Worm (Caenorhabditis elegans): ENCODE results near the gene ccdc-55.

The ccdc-55 gene

DNA sequence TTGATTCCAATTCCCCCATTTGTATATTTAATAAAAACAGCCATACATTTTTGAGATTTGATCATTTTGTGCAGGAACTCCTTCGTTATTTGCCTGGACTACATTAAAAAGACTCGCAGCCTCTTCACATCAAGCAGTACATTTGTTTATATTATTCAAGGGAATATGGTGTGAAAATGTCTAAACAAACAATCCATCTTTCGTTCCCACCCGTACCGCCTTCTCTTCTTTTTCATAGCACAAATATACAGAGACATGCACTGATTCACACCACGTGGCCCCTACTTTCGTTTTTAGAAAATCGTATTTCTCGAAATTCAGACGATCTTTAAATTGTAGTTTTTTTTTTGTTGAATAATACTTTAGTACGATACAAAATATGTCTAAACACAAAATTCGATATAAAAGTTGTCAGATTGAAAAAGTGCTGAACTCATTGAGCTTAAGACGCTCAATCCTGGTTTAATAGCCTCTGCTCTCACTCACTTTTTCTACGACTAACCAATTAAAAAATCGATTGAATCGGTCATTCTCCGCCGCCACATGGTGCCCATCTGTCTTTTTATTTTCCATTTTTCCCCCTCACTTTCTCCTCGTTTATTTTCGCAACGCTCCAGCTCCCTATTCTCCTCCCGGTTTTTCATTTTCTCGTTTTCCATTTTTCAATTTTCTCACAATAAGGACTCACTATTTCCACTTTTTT is 26.9 kb upstream of the ccdc-55 start (continued):
- TF ChIP-seq F10B5.3 (tag; optimal IDR thresholded peaks at IDR 0.05) (peak; percentile 68), mdl-1 (tag; optimal IDR thresholded peaks at IDR 0.05) (peak in 1 of 2 experiments; percentile 15), ceh-62 (tag; optimal IDR thresholded peaks at IDR 0.05) (no peak), T26A8.4 (GFP tag; IDR thresholded peaks at IDR 0.05) (peak; percentile 97), skn-1 (tag; optimal IDR thresholded peaks at IDR 0.05) (no peak), zfp-2 (tag; optimal IDR thresholded peaks at IDR 0.05) (no peak), hlh-30 (tag; optimal IDR thresholded peaks at IDR 0.05; ENCODE audit: insufficient read depth) (peak; percentile 37), tag-97 (GFP tag; IDR thresholded peaks at IDR 0.05) (no peak), unc-62 (GFP tag; optimal IDR thresholded peaks at IDR 0.05 in 1 of 2) (peak in 1 of 2 experiments; percentile 75), unc-62 (tag; optimal IDR thresholded peaks at IDR 0.05) (no peak), lir-3 (tag; optimal IDR thresholded peaks at IDR 0.05) (no peak), hif-1 (tag; optimal IDR thresholded peaks at IDR 0.05) (peak in 1 of 2 experiments; percentile 63), ces-1 (GFP tag; optimal IDR thresholded peaks at IDR 0.05) (peak; percentile 38), snpc-4 (tag; optimal IDR thresholded peaks at IDR 0.05) (no peak), D1046.2 (GFP tag; IDR thresholded peaks at IDR 0.05) (no peak; the same call in 1 of the 2 replicates), ceh-44 (GFP tag; IDR thresholded peaks at IDR 0.05) (no peak), ztf-11 (tag; optimal IDR thresholded peaks at IDR 0.05) (no peak), F37D6.2 (tag; optimal IDR thresholded peaks at IDR 0.05) (peak; percentile 45), hlh-11 (tag; optimal IDR thresholded peaks at IDR 0.05) (peak; percentile 48), attf-4 (tag; optimal IDR thresholded peaks at IDR 0.05) (peak; percentile 69), aha-1 (tag) (peak; percentile 99), Y75B8A.6 (GFP tag; IDR thresholded peaks at IDR 0.05) (peak; percentile 56; the same call in 1 of the 2 replicates), unc-39 (tag; optimal IDR thresholded peaks at IDR 0.05) (no peak), dmd-8 (GFP tag; IDR thresholded peaks at IDR 0.05) (0 out of 2 replicates have a peak, but pooled peaks have one; percentile 36), nhr-28 (tag; optimal IDR thresholded peaks at IDR 0.05) (no peak), nhr-48 (tag; optimal IDR thresholded peaks at IDR 0.05) (peak; percentile 23), mxl-2 (GFP tag; conservative IDR thresholded peaks at IDR 0.05) (no peak), set-16 (GFP tag; IDR thresholded peaks at IDR 0.05) (no peak), gei-8 (GFP tag; optimal IDR thresholded peaks at IDR 0.05) (peak; percentile 15), nhr-102 (tag; optimal IDR thresholded peaks at IDR 0.05) (peak; percentile 90), ZK546.5 (tag; optimal IDR thresholded peaks at IDR 0.05) (no peak), egl-27 (tag; optimal IDR thresholded peaks at IDR 0.05) (no peak), lin-38 (GFP tag; IDR thresholded peaks at IDR 0.05) (peak; percentile 67), nhr-77 (tag; optimal IDR thresholded peaks at IDR 0.05) (no peak), pha-4 (GFP tag; IDR thresholded peaks at IDR 0.05) (peak; percentile 67; the same call in 1 of the 2 replicates), pha-4 (tag; optimal IDR thresholded peaks at IDR 0.05) (peak; percentile 7), spr-1 (tag; optimal IDR thresholded peaks at IDR 0.05) (peak; percentile 48)

DNA sequence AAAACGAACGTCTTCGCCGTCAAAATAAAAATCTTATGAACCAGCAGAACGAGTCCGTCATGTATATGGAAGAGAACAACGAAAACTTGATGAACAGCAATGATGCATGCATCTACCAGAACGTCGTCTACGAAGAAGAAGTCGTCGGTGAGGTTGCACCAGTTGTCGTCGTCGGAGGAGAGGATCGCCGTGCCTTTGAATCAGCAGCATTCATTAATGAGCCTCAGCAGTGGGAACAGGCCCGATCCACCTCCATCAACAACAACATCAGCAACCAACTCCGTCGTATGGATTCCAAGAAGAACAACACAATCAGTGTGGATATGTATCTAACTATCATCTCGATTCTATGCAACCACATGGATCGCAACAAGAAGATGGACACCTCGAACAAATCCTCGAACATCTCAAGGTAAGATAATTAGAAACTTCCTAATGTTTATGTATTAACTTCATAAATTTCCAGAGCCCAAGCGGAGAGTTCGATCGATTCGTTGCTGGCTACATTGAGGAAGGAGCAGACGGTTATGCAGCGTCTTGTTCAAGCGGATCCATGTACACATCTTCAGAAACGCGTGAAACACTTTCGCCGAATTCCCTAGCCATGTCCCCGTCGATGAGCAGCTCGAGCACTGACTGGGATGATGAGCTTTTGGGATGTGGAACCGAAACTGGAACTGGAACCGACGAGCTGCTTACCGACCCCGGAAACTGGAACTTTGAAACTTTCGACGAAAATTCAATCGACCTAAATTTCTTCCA is 26.0 kb upstream of the ccdc-55 start:
- TF ChIP-seq ZK337.2 (GFP tag; IDR thresholded peaks at IDR 0.05) = 0 out of 2 replicates have a peak, but pooled peaks have one; percentile 35
- peak; percentile 25; the same call in 1 of the 2 replicates for TF ChIP-seq set-16 (GFP tag; IDR thresholded peaks at IDR 0.05)
- no peak for TF ChIP-seq T20F7.1 (GFP tag; optimal IDR thresholded peaks at IDR 0.05)
- peak; percentile 60 for TF ChIP-seq egl-43 (GFP tag; IDR thresholded peaks at IDR 0.05)
- no peak for TF ChIP-seq nhr-41 (GFP tag; IDR thresholded peaks at IDR 0.05)
- 0 out of 2 replicates have a peak, but pooled peaks have one; percentile 14 for TF ChIP-seq pha-4 (GFP tag; IDR thresholded peaks at IDR 0.05)
- no peak for TF ChIP-seq pha-4 (tag; optimal IDR thresholded peaks at IDR 0.05)
- TF ChIP-seq aha-1 (tag) = peak; percentile 97

Measured in whole organism, L4 larva.